Fruit fly (Drosophila melanogaster) whole organism, embryonic: ENCODE data around the gene CG5214.

Experiments used
- BEAF-32 ChIP-seq: fragments of 200-800 bp; sonication (Bioruptor generic); optimal IDR thresholded peaks from 3 replicates; lab custom pipeline; 2017; ENCODE audit warnings: missing biosample characterization, missing genetic modification characterization, mild to moderate bottlenecking, moderate library complexity, missing genetic modification reagents
- CG10274 ChIP-seq: fragments of 200-800 bp; sonication (Bioruptor generic); optimal IDR thresholded peaks from 3 replicates; lab custom pipeline; 2017; ENCODE audit warnings: missing biosample characterization, mild to moderate bottlenecking, missing genetic modification characterization
- CG12155 ChIP-seq: fragments of 200-800 bp; sonication (Bioruptor generic); optimal IDR thresholded peaks from 3 replicates; lab custom pipeline; 2016; ENCODE audit warnings: missing biosample characterization, missing genetic modification characterization
- CG14667 ChIP-seq: fragments of 200-800 bp; sonication (Bioruptor generic); IDR thresholded peaks from 2 replicates; pipeline ENCODE4 v1.3.6; 2022; ENCODE audit warnings: missing biosample characterization, missing genetic modification characterization
- CG14860 ChIP-seq: fragments of 200-800 bp; sonication (Bioruptor generic); IDR thresholded peaks from 3 replicates; pipeline ENCODE4 v1.3.6; 2022; ENCODE audit warnings: missing biosample characterization, missing genetic modification characterization; ENCODE audit not compliant: partially characterized antibody
- CG15601 ChIP-seq: fragments of 200-800 bp; sonication (Bioruptor generic); optimal IDR thresholded peaks from 3 replicates; lab custom pipeline; 2019; ENCODE audit warnings: missing biosample characterization, mild to moderate bottlenecking, missing genetic modification characterization, moderate library complexity
- CG16813 ChIP-seq: fragments of 200-800 bp; sonication (Bioruptor generic); IDR thresholded peaks from 3 replicates; pipeline ENCODE4 v1.3.6; 2022; ENCODE audit warnings: missing biosample characterization, missing genetic modification characterization; ENCODE audit not compliant: partially characterized antibody
- CG17912 ChIP-seq: fragments of 200-800 bp; sonication (Bioruptor generic); optimal IDR thresholded peaks from 2 replicates; lab custom pipeline; 2018; ENCODE audit warnings: missing biosample characterization, mild to moderate bottlenecking, missing genetic modification characterization
- CG2678 ChIP-seq: fragments of 200-800 bp; sonication (Bioruptor generic); optimal IDR thresholded peaks from 3 replicates; lab custom pipeline; 2019; ENCODE audit warnings: missing biosample characterization, mild to moderate bottlenecking, missing genetic modification characterization, moderate library complexity
- CG31388 ChIP-seq: fragments of 200-800 bp; sonication (Bioruptor generic); optimal IDR thresholded peaks from 2 replicates; lab custom pipeline; 2016; ENCODE audit warnings: missing biosample characterization, missing genetic modification characterization
- CG34376 ChIP-seq: fragments of 200-800 bp; sonication (Bioruptor generic); optimal IDR thresholded peaks from 2 replicates; lab custom pipeline; 2018; ENCODE audit warnings: missing biosample characterization, mild to moderate bottlenecking, missing genetic modification characterization
- CG3838 ChIP-seq: fragments of 200-800 bp; sonication (Bioruptor generic); optimal IDR thresholded peaks from 3 replicates; lab custom pipeline; 2016; ENCODE audit warnings: missing biosample characterization, missing genetic modification characterization
- CG4707 ChIP-seq: fragments of 200-800 bp; sonication (Bioruptor generic); optimal IDR thresholded peaks from 2 replicates; lab custom pipeline; 2018; ENCODE audit warnings: missing biosample characterization, mild to moderate bottlenecking, missing genetic modification characterization, moderate library complexity
- CG5180 ChIP-seq: fragments of 200-800 bp; sonication (Bioruptor generic); optimal IDR thresholded peaks from 3 replicates; lab custom pipeline; 2017; ENCODE audit warnings: missing biosample characterization, missing genetic modification characterization, mild to moderate bottlenecking, moderate library complexity, missing genetic modification reagents
- CG7745 ChIP-seq: fragments of 200-800 bp; sonication (Bioruptor generic); optimal IDR thresholded peaks from 2 replicates; lab custom pipeline; 2018; ENCODE audit warnings: missing biosample characterization, mild to moderate bottlenecking, missing genetic modification characterization, moderate library complexity
- CG8281 ChIP-seq: fragments of 200-800 bp; sonication (Bioruptor generic); optimal IDR thresholded peaks from 2 replicates; lab custom pipeline; 2018; ENCODE audit warnings: missing biosample characterization, mild to moderate bottlenecking, missing genetic modification characterization, moderate library complexity
- Camta ChIP-seq: fragments of 200-800 bp; sonication (Bioruptor generic); optimal IDR thresholded peaks from 2 replicates; lab custom pipeline; 2016; ENCODE audit warnings: missing biosample characterization, missing genetic modification characterization
- Elba2 ChIP-seq: fragments of 200-800 bp; sonication (Bioruptor generic); optimal IDR thresholded peaks from 3 replicates; lab custom pipeline; 2016; ENCODE audit warnings: missing biosample characterization, missing genetic modification characterization
- HmgD ChIP-seq: fragments of 200-800 bp; sonication (Bioruptor generic); optimal IDR thresholded peaks from 3 replicates; lab custom pipeline; 2016; ENCODE audit warnings: missing biosample characterization, missing genetic modification characterization
- Med ChIP-seq: fragments of 200-800 bp; sonication (Bioruptor generic); peaks from one replicate; lab custom pipeline; 2016; ENCODE audit warnings: missing biosample characterization, missing genetic modification characterization, mild to moderate bottlenecking, inconsistent platforms, moderate library complexity
- Meics ChIP-seq: fragments of 200-800 bp; sonication (Bioruptor generic); optimal IDR thresholded peaks from 2 replicates; lab custom pipeline; 2017; ENCODE audit warnings: missing biosample characterization, mild to moderate bottlenecking, missing genetic modification characterization
- NFAT ChIP-seq: fragments of 200-800 bp; sonication (Bioruptor generic); IDR thresholded peaks from 2 replicates; pipeline ENCODE4 v1.3.6; 2022; ENCODE audit warnings: missing biosample characterization, missing genetic modification characterization
- Sox100B ChIP-seq: fragments of 200-800 bp; sonication (Bioruptor generic); optimal IDR thresholded peaks from 3 replicates; lab custom pipeline; 2018; ENCODE audit warnings: missing biosample characterization, mild to moderate bottlenecking, missing genetic modification characterization
- Sry-β ChIP-seq: fragments of 200-800 bp; sonication (Bioruptor generic); optimal IDR thresholded peaks from 2 replicates; lab custom pipeline; 2018; ENCODE audit warnings: missing biosample characterization, mild to moderate bottlenecking, missing genetic modification characterization, moderate library complexity
- Vsx1 ChIP-seq: fragments of 200-800 bp; sonication (Bioruptor generic); optimal IDR thresholded peaks from 2 replicates; lab custom pipeline; 2017; ENCODE audit warnings: missing biosample characterization, mild to moderate bottlenecking, missing genetic modification characterization, missing genetic modification reagents
- ara ChIP-seq: fragments of 200-800 bp; sonication (Bioruptor generic); IDR thresholded peaks from 2 replicates; pipeline ENCODE4 v1.3.6; 2022; ENCODE audit warnings: missing biosample characterization, missing genetic modification characterization
- az2 ChIP-seq: fragments of 200-800 bp; sonication (Bioruptor generic); optimal IDR thresholded peaks from 3 replicates; lab custom pipeline; 2016; ENCODE audit warnings: missing biosample characterization, missing genetic modification characterization
- bowl ChIP-seq: fragments of 200-800 bp; sonication (Bioruptor generic); IDR thresholded peaks from 2 replicates; pipeline ENCODE4 v1.3.6; 2022; ENCODE audit warnings: missing biosample characterization, missing genetic modification characterization
- br ChIP-seq: fragments of >200 bp; optimal IDR thresholded peaks from 2 replicates; lab custom pipeline; 2017
- dm ChIP-seq: fragments of 200-800 bp; sonication (Bioruptor generic); optimal IDR thresholded peaks from 3 replicates; lab custom pipeline; 2016; ENCODE audit warnings: missing biosample characterization, missing genetic modification characterization
- dysf ChIP-seq: fragments of 200-800 bp; sonication (Bioruptor generic); IDR thresholded peaks from 3 replicates; pipeline ENCODE4 v1.3.6; 2022; ENCODE audit warnings: missing biosample characterization, missing genetic modification characterization
- emc ChIP-seq: fragments of 200-800 bp; sonication (Bioruptor generic); optimal IDR thresholded peaks from 2 replicates; lab custom pipeline; 2016; ENCODE audit warnings: missing biosample characterization, missing genetic modification characterization
- gsb ChIP-seq: fragments of 200-800 bp; sonication (Bioruptor generic); IDR thresholded peaks from 2 replicates; pipeline ENCODE4 v1.3.6; 2022; ENCODE audit warnings: missing biosample characterization, missing genetic modification characterization
- gsb-n ChIP-seq: fragments of 200-800 bp; sonication (Bioruptor generic); optimal IDR thresholded peaks from 3 replicates; lab custom pipeline; 2018; ENCODE audit warnings: missing biosample characterization, mild to moderate bottlenecking, missing genetic modification characterization
- hb ChIP-seq: fragments of 200-800 bp; sonication (Bioruptor generic); IDR thresholded peaks from 3 replicates; pipeline ENCODE4 v1.3.6; 2022; ENCODE audit warnings: missing biosample characterization, missing genetic modification characterization; ENCODE audit not compliant: partially characterized antibody
- her ChIP-seq: fragments of 200-800 bp; sonication (Bioruptor generic); optimal IDR thresholded peaks from 2 replicates; lab custom pipeline; 2016; ENCODE audit warnings: missing biosample characterization, missing genetic modification characterization
- hth ChIP-seq: fragments of >200 bp; optimal IDR thresholded peaks from 2 replicates; lab custom pipeline; 2017; ENCODE audit warnings: inconsistent platforms
- inv ChIP-seq: fragments of 200-800 bp; sonication (Bioruptor generic); IDR thresholded peaks from 2 replicates; pipeline ENCODE4 v1.3.6; 2022; ENCODE audit warnings: missing biosample characterization, missing genetic modification characterization; ENCODE audit not compliant: partially characterized antibody
- jing ChIP-seq: fragments of 200-800 bp; sonication (Bioruptor generic); optimal IDR thresholded peaks from 2 replicates; lab custom pipeline; 2018; ENCODE audit warnings: missing biosample characterization, mild to moderate bottlenecking, missing genetic modification characterization
- lab ChIP-seq: fragments of 200-800 bp; sonication (Bioruptor generic); optimal IDR thresholded peaks from 3 replicates; lab custom pipeline; 2017; ENCODE audit warnings: missing biosample characterization, missing genetic modification characterization, mild to moderate bottlenecking, moderate library complexity, missing genetic modification reagents
- lmd ChIP-seq: fragments of 200-800 bp; sonication (Bioruptor generic); IDR thresholded peaks from 2 replicates; pipeline ENCODE4 v1.3.6; 2022; ENCODE audit warnings: missing biosample characterization, missing genetic modification characterization
- lov ChIP-seq, 2 experiments: fragments of 200-800 bp in 1 of 2; fragments of >200 bp in 1 of 2; sonication (Bioruptor generic) in 1 of 2; IDR thresholded peaks in 1 of 2; optimal IDR thresholded peaks in 1 of 2; 2 replicates in 1 of 2; 3 replicates in 1 of 2; pipeline versions ENCODE4 v1.3.6 to Lab custom; 2017 to 2022; ENCODE audit warnings: missing biosample characterization in 1 of 2, missing genetic modification characterization in 1 of 2
- mirr ChIP-seq: fragments of 200-800 bp; sonication (Bioruptor generic); optimal IDR thresholded peaks from 3 replicates; lab custom pipeline; 2018; ENCODE audit warnings: missing biosample characterization, mild to moderate bottlenecking, missing genetic modification characterization
- nmo ChIP-seq: fragments of 200-800 bp; sonication (Bioruptor generic); optimal IDR thresholded peaks from 2 replicates; lab custom pipeline; 2018; ENCODE audit warnings: missing biosample characterization, mild to moderate bottlenecking, missing genetic modification characterization, moderate library complexity
- peb ChIP-seq: fragments of 200-800 bp; sonication (Bioruptor generic); IDR thresholded peaks from 2 replicates; pipeline ENCODE4 v1.3.6; 2022; ENCODE audit warnings: missing biosample characterization, missing genetic modification characterization
- rib ChIP-seq: fragments of 200-800 bp; sonication (Bioruptor generic); IDR thresholded peaks from 2 replicates; pipeline ENCODE4 v1.3.6; 2022; ENCODE audit warnings: missing biosample characterization, missing genetic modification characterization
- scrt ChIP-seq: fragments of 200-800 bp; sonication (Bioruptor generic); optimal IDR thresholded peaks from 2 replicates; lab custom pipeline; 2018; ENCODE audit warnings: missing biosample characterization, mild to moderate bottlenecking, missing genetic modification characterization, moderate library complexity
- seq ChIP-seq: fragments of 200-800 bp; sonication (Bioruptor generic); IDR thresholded peaks from 2 replicates; pipeline ENCODE4 v1.3.6; 2022; ENCODE audit warnings: missing biosample characterization, missing genetic modification characterization
- slou ChIP-seq: fragments of 200-800 bp; sonication (Bioruptor generic); optimal IDR thresholded peaks from 3 replicates; lab custom pipeline; 2016; ENCODE audit warnings: missing biosample characterization, missing genetic modification characterization
- tin ChIP-seq: fragments of 200-800 bp; sonication (Bioruptor generic); optimal IDR thresholded peaks from 3 replicates; lab custom pipeline; 2016; ENCODE audit warnings: missing biosample characterization, missing genetic modification characterization

CG5214 gene

dm6 chr3R:11243951-11244660 is at the start of gene CG5214, which contains the start of gene CG17734 (continued):
- TF ChIP-seq lmd (GFP tag; lab: Robert Waterston, UW) (no peak), br (lab: Kevin White, UChicago) (no peak), lab (GFP tag; lab: Kevin White, UChicago) (no peak), BEAF-32 (GFP tag; lab: Kevin White, UChicago) (peak; percentile 88), hb (GFP tag; lab: Robert Waterston, UW) (peak; percentile 30; the same call in 1 of the 3 replicates), HmgD (GFP tag; lab: Kevin White, UChicago) (peak; percentile 53), her (GFP tag; lab: Kevin White, UChicago) (no peak), Elba2 (no peak), CG17912 (GFP tag; lab: Kevin White, UChicago) (no peak), CG14667 (no peak), CG31388 (no peak), nmo (GFP tag; lab: Kevin White, UChicago) (no peak), CG14860 (GFP tag; lab: Robert Waterston, UW) (peak; percentile 69; the same call in 2 of the 3 replicates), dysf (no peak), rib (GFP tag; lab: Robert Waterston, UW) (no peak; the same call in none of the 2 replicates), hth (no peak), peb (GFP tag; lab: Robert Waterston, UW) (no peak), Sox100B (GFP tag; lab: Kevin White, UChicago) (no peak), CG8281 (tag; lab: Kevin White, UChicago) (no peak), CG34376 (GFP tag; lab: Kevin White, UChicago) (peak; percentile 32), gsb (no peak), inv (GFP tag; lab: Robert Waterston, UW) (peak; percentile 71), scrt (no peak), bowl (GFP tag; lab: Robert Waterston, UW) (no peak), CG15601 (no peak), jing (GFP tag; lab: Kevin White, UChicago) (no peak), CG2678 (tag; lab: Kevin White, UChicago) (no peak), tin (GFP tag; lab: Kevin White, UChicago) (no peak), seq (GFP tag; lab: Robert Waterston, UW) (no peak), dm (GFP tag; lab: Kevin White, UChicago) (peak; percentile 47), CG7745 (tag; lab: Kevin White, UChicago) (no peak), emc (GFP tag; lab: Kevin White, UChicago) (no peak), CG16813 (GFP tag; lab: Robert Waterston, UW) (no peak), ara (no peak), CG3838 (GFP tag; lab: Kevin White, UChicago) (no peak), mirr (GFP tag; lab: Kevin White, UChicago) (no peak), slou (GFP tag; lab: Kevin White, UChicago) (peak; percentile 6), Sry-β (GFP tag; lab: Kevin White, UChicago) (no peak), CG5180 (GFP tag; lab: Kevin White, UChicago) (no peak), Med (GFP tag; lab: Kevin White, UChicago) (no peak), lov (optimal IDR thresholded peaks at IDR 0.05; lab: Kevin White, UChicago) (no peak), lov (GFP tag; IDR thresholded peaks at IDR 0.05; lab: Robert Waterston, UW) (no peak), Vsx1 (GFP tag; lab: Kevin White, UChicago) (no peak), CG10274 (GFP tag; lab: Kevin White, UChicago) (no peak), gsb-n (tag; lab: Kevin White, UChicago) (no peak), CG4707 (GFP tag; lab: Kevin White, UChicago) (no peak), CG12155 (GFP tag; lab: Kevin White, UChicago) (no peak), Meics (GFP tag; lab: Kevin White, UChicago) (no peak), Camta (GFP tag; lab: Kevin White, UChicago) (peak; percentile 7), NFAT (no peak), az2 (peak; percentile 7)
